Fruit fly (Drosophila melanogaster) whole organism, wandering third instar larva: ENCODE measurements around the gene Surf4.

Experiments used
- Abd-B ChIP-seq: fragments of >200 bp; optimal IDR thresholded peaks from 2 replicates; lab custom pipeline; 2017; ENCODE audit warnings: missing biosample characterization, missing genetic modification characterization
- Hr78 ChIP-seq: fragments of >200 bp; optimal IDR thresholded peaks from 2 replicates; lab custom pipeline; 2017; ENCODE audit warnings: missing biosample characterization, missing genetic modification characterization
- brk ChIP-seq: fragments of 200-800 bp; sonication (Bioruptor generic); optimal IDR thresholded peaks from 2 replicates; lab custom pipeline; 2016; ENCODE audit warnings: missing biosample characterization, mild to moderate bottlenecking, missing genetic modification characterization
- lola ChIP-seq: fragments of >200 bp; optimal IDR thresholded peaks from 2 replicates; lab custom pipeline; 2017; ENCODE audit warnings: missing biosample characterization, missing genetic modification characterization
- sv ChIP-seq: fragments of 200-800 bp; sonication (Bioruptor generic); optimal IDR thresholded peaks from 3 replicates; lab custom pipeline; 2016; ENCODE audit warnings: missing biosample characterization, missing genetic modification characterization
- tai ChIP-seq: sonication (Bioruptor generic); optimal IDR thresholded peaks from 2 replicates; lab custom pipeline; 2016; ENCODE audit warnings: missing biosample characterization, missing genetic modification characterization

DNA sequence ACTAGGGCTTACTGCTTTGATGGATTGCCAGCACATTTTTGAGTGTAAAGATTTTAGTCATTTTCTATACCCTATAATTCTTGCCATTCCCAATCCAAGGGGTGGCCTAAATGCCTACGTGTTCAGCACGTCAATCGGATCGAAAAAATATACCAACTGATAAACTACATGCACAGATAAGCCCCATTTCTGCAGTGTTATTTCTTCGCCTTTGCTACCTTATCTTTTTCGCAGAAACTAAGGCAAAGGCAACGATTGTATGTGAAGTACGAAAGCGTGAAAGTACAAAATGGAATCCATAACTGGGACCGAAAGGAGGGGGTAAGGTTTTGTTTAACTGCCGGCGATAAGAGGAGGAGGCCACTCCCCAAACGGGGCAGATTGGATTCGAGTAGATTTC lies 48.1 kb downstream of the Surf4 start:
- TF ChIP-seq Hr78 (GFP tag; lab: Kevin White, UChicago) (no peak), lola (GFP tag; lab: Kevin White, UChicago) (no peak), tai (GFP tag; lab: Kevin White, UChicago) (no peak), brk (GFP tag; lab: Kevin White, UChicago) (no peak), Abd-B (GFP tag; lab: Kevin White, UChicago) (no peak), sv (GFP tag; lab: Kevin White, UChicago) (no peak)
